Fruit fly (Drosophila melanogaster) ovary, adult (tissue): ENCODE data around the gene Nasp.

Experiments used
- CG17801 ChIP-seq: fragments of 200-800 bp; optimal IDR thresholded peaks from 2 replicates; lab custom pipeline; 2019; ENCODE audit warnings: missing biosample characterization, mild to moderate bottlenecking, missing genetic modification characterization, moderate library complexity; ENCODE audit not compliant: partially characterized antibody

The Nasp gene

dm6 chr3R:8769094-8769493, 21.5 kb downstream of the Nasp start, which contains the start of gene CG8236:
CG8236 (plus strand) TSS chr3R:8769394.
- TF ChIP-seq CG17801 (GFP tag; lab: Kevin White, UChicago) = no peak

DNA sequence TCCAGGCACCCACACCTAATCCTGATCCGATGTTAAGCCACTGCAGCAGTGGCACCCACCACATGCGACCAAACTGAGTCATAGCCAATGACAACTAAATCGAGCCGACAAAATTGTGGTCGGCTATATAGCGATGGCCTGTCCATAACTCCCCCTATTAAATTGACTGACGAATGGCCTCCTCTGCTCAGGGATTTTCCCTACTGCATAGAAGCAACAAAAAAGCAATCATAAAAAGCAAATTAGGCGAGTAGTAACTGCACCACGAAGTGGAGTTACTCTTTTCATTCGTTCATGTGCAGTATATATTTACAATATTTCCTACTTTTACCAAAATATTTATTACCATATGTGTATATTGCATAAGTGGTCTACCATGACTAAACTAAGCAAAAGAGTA, 25.0 kb downstream of the Nasp start, which contains the start of gene CG13318:
Gene CG13318, minus strand, starts transcription at position 101 of the 400 bp plus-strand sequence.
- no peak for TF ChIP-seq CG17801 (GFP tag; lab: Kevin White, UChicago)

DNA sequence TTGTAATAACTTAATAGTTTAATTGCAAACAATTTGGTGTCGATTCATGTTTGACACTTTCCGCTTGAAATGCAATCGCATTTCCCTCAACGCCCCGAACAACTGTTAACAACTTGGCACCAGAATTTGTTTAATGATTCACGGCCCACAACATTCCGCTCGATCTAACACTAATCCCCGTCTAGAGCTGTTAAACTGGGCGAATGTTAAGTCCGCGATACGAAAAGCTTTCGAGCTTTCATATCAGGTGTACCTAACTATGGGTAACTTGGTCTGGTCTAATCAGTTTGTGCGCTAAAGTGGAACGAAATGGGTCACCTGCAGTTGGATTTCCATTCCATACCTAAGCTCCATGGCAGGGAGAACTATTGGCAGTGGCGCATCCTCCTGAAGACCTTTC, 25.5 kb downstream of the Nasp start, which contains the start of gene CG34301:
Gene CG34301, plus strand, starts transcription at position 301 of the 400 bp plus-strand sequence.
- no peak for TF ChIP-seq CG17801 (GFP tag; lab: Kevin White, UChicago)

dm6 chr3R:8779823-8780222, 32.2 kb downstream of the Nasp start, which contains the start of gene CG33191:
CG33191 (minus strand) TSS chr3R:8779923.
- no peak for TF ChIP-seq CG17801 (GFP tag; lab: Kevin White, UChicago)

dm6 chr3R:8780689-8781088, 33.1 kb downstream of the Nasp start, which contains the start of gene CG33189:
CG33189 (minus strand) TSS chr3R:8780789.
- no peak for TF ChIP-seq CG17801 (GFP tag; lab: Kevin White, UChicago)

- TF ChIP-seq CG17801 (GFP tag; lab: Kevin White, UChicago) = no peak
Observed at dm6 chr3R:8784788-8785187, 37.2 kb downstream of the Nasp start.

DNA sequence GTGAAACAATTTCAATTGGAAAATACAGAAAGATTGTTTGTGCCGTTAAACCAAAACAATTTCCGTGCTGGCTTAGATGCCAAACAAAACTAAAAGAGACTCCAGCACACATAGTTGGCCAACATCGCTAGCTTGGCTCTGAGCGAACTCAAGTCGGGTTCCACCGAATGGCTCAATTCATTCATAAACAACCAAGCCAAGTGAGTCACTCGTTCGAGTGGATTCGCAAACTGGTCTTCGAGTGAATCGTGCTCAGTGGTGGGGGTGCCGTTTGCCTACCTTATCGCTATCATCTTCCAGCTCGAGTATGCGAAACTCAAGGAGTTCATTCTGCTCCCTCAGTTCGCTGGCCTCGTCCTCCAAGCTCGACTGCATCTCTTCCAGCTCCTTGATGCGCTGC, 37.9 kb downstream of the Nasp start:
- no peak for TF ChIP-seq CG17801 (GFP tag; lab: Kevin White, UChicago)

dm6 chr3R:8787538-8788282, 40.1 kb downstream of the Nasp start:
- no peak for TF ChIP-seq CG17801 (GFP tag; lab: Kevin White, UChicago)

DNA sequence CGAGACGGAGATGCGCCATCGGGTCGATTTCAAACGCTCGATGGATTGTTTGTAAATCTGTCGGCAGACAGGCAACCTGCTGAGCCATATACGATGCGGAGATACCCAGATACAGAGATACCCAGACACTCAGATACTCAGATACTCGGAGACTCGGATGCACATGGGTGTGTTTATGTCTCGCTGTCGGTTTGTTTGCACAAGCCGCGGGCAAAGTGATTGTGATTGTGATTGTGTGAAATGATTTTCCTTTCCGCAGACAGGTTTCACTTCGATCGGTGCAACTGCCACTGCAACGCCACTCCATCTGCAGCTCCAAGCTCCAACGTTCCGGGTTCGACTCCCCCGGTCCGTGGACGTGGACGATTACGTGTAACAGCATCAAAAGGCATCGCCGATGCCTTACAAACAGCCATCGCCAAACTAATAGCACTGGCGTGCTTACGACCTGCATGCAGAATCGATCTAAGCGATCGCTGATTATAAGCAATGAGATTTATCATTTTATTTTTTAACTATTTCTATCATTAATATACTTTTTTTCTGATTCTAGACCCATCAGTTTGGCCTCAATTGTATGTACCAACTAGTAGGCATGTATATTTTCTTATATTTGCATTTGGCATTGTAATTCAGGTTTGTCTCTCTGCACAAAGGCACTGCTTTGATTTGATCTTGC, 41.3 kb downstream of the Nasp start:
- no peak for TF ChIP-seq CG17801 (GFP tag; lab: Kevin White, UChicago)

dm6 chr3R:8792463-8793175, 45.0 kb downstream of the Nasp start:
- TF ChIP-seq CG17801 (GFP tag; lab: Kevin White, UChicago) = no peak

dm6 chr3R:8793726-8794125, 46.1 kb downstream of the Nasp start:
- no peak for TF ChIP-seq CG17801 (GFP tag; lab: Kevin White, UChicago)

DNA sequence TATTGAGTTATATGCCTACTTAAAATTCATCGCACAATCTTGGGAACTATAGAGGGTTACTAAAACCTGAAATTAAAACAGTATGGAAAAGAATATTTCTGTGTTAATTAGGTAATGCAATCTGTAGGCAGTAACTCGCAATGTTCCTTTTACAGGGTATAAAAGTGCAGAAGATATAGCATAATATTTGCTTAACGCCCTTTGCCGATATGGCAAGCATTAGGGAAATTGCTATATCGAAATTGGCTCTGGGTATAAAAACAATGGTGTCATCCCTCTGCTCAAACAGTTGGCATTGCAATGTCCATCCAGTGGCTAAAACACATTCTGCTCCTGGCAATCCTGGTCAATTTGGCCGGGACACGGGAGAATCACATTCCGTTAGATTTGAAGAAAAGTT, 46.8 kb downstream of the Nasp start, which contains the start of gene Ir85a:
Gene Ir85a, plus strand, starts transcription at position 301 of the 400 bp plus-strand sequence.
- no peak for TF ChIP-seq CG17801 (GFP tag; lab: Kevin White, UChicago)

DNA sequence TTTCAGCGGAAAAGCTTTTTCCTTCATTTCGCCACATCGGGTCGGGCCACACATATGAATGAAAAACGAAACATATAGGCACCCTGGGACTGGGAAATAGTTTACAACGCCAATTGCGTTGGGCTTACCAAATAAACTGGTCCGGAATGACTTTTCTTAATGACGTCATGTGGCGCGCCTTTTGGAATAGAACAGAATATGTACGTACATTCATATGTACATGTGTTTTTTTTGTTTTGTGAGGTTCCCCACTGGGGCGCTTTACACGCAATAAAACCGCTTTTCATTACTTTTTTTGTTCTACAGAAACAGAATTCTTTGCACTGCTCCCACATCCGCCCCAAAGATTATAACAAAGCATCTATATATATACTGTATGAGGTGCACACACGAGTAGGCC, 50.7 kb downstream of the Nasp start:
- no peak for TF ChIP-seq CG17801 (GFP tag; lab: Kevin White, UChicago)

dm6 chr3R:8799866-8800265, 52.3 kb downstream of the Nasp start:
- TF ChIP-seq CG17801 (GFP tag; lab: Kevin White, UChicago) = no peak
